Fruit fly (Drosophila melanogaster) whole organism, embryonic: Measurements from ENCODE around the gene odd.
A peak's percentile ranks its signal among the peaks of the same experiment; 100 is the strongest.

Experiments
- Awh ChIP-seq: fragments of 200-800 bp; sonication (Bioruptor generic); IDR thresholded peaks from 2 replicates; pipeline ENCODE4, ENCODE4 v1.3.6; 2022; ENCODE audit warnings: missing biosample characterization, missing genetic modification characterization
- Blimp-1 ChIP-seq: fragments of 200-800 bp; sonication (Bioruptor generic); optimal IDR thresholded peaks from 3 replicates; lab custom pipeline; 2018; ENCODE audit warnings: missing biosample characterization, missing genetic modification characterization, mild to moderate bottlenecking, moderate library complexity, missing genetic modification reagents
- CG1024 ChIP-seq: fragments of 200-800 bp; sonication (Bioruptor generic); IDR thresholded peaks from 2 replicates; pipeline ENCODE4 v1.3.6; 2022; ENCODE audit warnings: missing biosample characterization, missing genetic modification characterization
- CG10267 ChIP-seq: fragments of 200-800 bp; sonication (Bioruptor generic); optimal IDR thresholded peaks from 2 replicates; lab custom pipeline; 2018; ENCODE audit warnings: missing biosample characterization, mild to moderate bottlenecking, missing genetic modification characterization, moderate library complexity
- CG12104 ChIP-seq: fragments of 200-800 bp; sonication (Bioruptor generic); optimal IDR thresholded peaks from 3 replicates; lab custom pipeline; 2016; ENCODE audit warnings: missing biosample characterization, missing genetic modification characterization
- CG12219 ChIP-seq: fragments of 200-800 bp; sonication (Bioruptor generic); optimal IDR thresholded peaks from 3 replicates; lab custom pipeline; 2018; ENCODE audit warnings: missing biosample characterization, mild to moderate bottlenecking, missing genetic modification characterization
- CG12236 ChIP-seq: fragments of 200-800 bp; sonication (Bioruptor generic); optimal IDR thresholded peaks from 2 replicates; lab custom pipeline; 2016; ENCODE audit warnings: missing biosample characterization, missing genetic modification characterization
- CG12391 ChIP-seq: fragments of 200-800 bp; sonication (Bioruptor generic); optimal IDR thresholded peaks from 3 replicates; lab custom pipeline; 2018; ENCODE audit warnings: missing biosample characterization, mild to moderate bottlenecking, missing genetic modification characterization, moderate library complexity
- CG13424 ChIP-seq: fragments of 200-800 bp; sonication (Bioruptor generic); optimal IDR thresholded peaks from 2 replicates; lab custom pipeline; 2019; ENCODE audit warnings: missing biosample characterization, mild to moderate bottlenecking, missing genetic modification characterization, moderate library complexity
- CG13775 ChIP-seq: fragments of 200-800 bp; sonication (Bioruptor generic); optimal IDR thresholded peaks from 3 replicates; lab custom pipeline; 2017; ENCODE audit warnings: missing biosample characterization, mild to moderate bottlenecking, missing genetic modification characterization
- CG15601 ChIP-seq: fragments of 200-800 bp; sonication (Bioruptor generic); optimal IDR thresholded peaks from 3 replicates; lab custom pipeline; 2019; ENCODE audit warnings: missing biosample characterization, mild to moderate bottlenecking, missing genetic modification characterization, moderate library complexity
- CG1603 ChIP-seq: fragments of 200-800 bp; sonication (Bioruptor generic); optimal IDR thresholded peaks from 2 replicates; lab custom pipeline; 2019; ENCODE audit warnings: missing biosample characterization, mild to moderate bottlenecking, missing genetic modification characterization, moderate library complexity
- CG17361 ChIP-seq: fragments of 200-800 bp; sonication (Bioruptor generic); IDR thresholded peaks from 3 replicates; pipeline ENCODE4 v1.3.6; 2022; ENCODE audit warnings: missing biosample characterization, missing genetic modification characterization
- CG17829 ChIP-seq: fragments of 200-800 bp; optimal IDR thresholded peaks from 2 replicates; lab custom pipeline; 2019; ENCODE audit warnings: missing biosample characterization, mild to moderate bottlenecking, missing genetic modification characterization, moderate library complexity
- CG18764 ChIP-seq: fragments of 200-800 bp; sonication (Bioruptor generic); optimal IDR thresholded peaks from 3 replicates; lab custom pipeline; 2016; ENCODE audit warnings: missing biosample characterization, missing genetic modification characterization
- CG2678 ChIP-seq: fragments of 200-800 bp; sonication (Bioruptor generic); optimal IDR thresholded peaks from 3 replicates; lab custom pipeline; 2019; ENCODE audit warnings: missing biosample characterization, mild to moderate bottlenecking, missing genetic modification characterization, moderate library complexity
- CG30403 ChIP-seq: fragments of 200-800 bp; sonication (Bioruptor generic); optimal IDR thresholded peaks from 3 replicates; lab custom pipeline; 2016; ENCODE audit warnings: missing biosample characterization, missing genetic modification characterization
- CG30431 ChIP-seq: fragments of 200-800 bp; sonication (Bioruptor generic); optimal IDR thresholded peaks from 2 replicates; lab custom pipeline; 2017; ENCODE audit warnings: missing biosample characterization, missing genetic modification characterization
- CG32772 ChIP-seq: fragments of 200-800 bp; sonication (Bioruptor generic); IDR thresholded peaks from 2 replicates; pipeline ENCODE4 v1.3.6; 2022; ENCODE audit warnings: missing biosample characterization, missing genetic modification characterization
- CG3838 ChIP-seq: fragments of 200-800 bp; sonication (Bioruptor generic); optimal IDR thresholded peaks from 3 replicates; lab custom pipeline; 2016; ENCODE audit warnings: missing biosample characterization, missing genetic modification characterization
- CG5953 ChIP-seq: fragments of 200-800 bp; sonication (Bioruptor generic); IDR thresholded peaks from 2 replicates; pipeline ENCODE4 v1.3.6; 2022; ENCODE audit warnings: missing biosample characterization, missing genetic modification characterization
- CG8924 ChIP-seq: fragments of 200-800 bp; optimal IDR thresholded peaks from 3 replicates; lab custom pipeline; 2019; ENCODE audit warnings: missing biosample characterization, mild to moderate bottlenecking, missing genetic modification characterization, moderate library complexity
- Ets65A ChIP-seq: fragments of 200-800 bp; sonication (Bioruptor generic); peaks from one replicate; lab custom pipeline; 2016; ENCODE audit warnings: missing biosample characterization, missing genetic modification characterization
- Hmx ChIP-seq: fragments of 200-800 bp; sonication (Bioruptor generic); optimal IDR thresholded peaks from 2 replicates; lab custom pipeline; 2016; ENCODE audit warnings: missing biosample characterization, missing genetic modification characterization
- Hr51 ChIP-seq, 2 experiments: fragments of 200-800 bp; sonication (Bioruptor generic); optimal IDR thresholded peaks; 2 replicates in 1 of 2; 3 replicates in 1 of 2; lab custom pipeline; 2016 to 2018; ENCODE audit warnings: missing biosample characterization in 2 of 2, missing genetic modification characterization in 2 of 2, mild to moderate bottlenecking in 1 of 2, moderate library complexity in 1 of 2
- Mes4 ChIP-seq: fragments of 200-800 bp; sonication (Bioruptor generic); optimal IDR thresholded peaks from 2 replicates; lab custom pipeline; 2016; ENCODE audit warnings: missing biosample characterization, missing genetic modification characterization
- Ssrp ChIP-seq: fragments of 200-800 bp; sonication (Bioruptor generic); optimal IDR thresholded peaks from 2 replicates; lab custom pipeline; 2018; ENCODE audit warnings: missing biosample characterization, mild to moderate bottlenecking, missing genetic modification characterization, moderate library complexity
- Trl ChIP-seq, 3 experiments: fragments of >200 bp in 2 of 3; fragments of 200-800 bp in 1 of 3; sonication (Bioruptor generic) in 1 of 3; optimal IDR thresholded peaks; 2 replicates in 1 of 3; 3 replicates in 2 of 3; lab custom pipeline; 2016 to 2017; ENCODE audit warnings: missing biosample characterization in 1 of 3, missing genetic modification characterization in 1 of 3
- bsh ChIP-seq, 2 experiments: fragments of 200-800 bp; sonication (Bioruptor generic); optimal IDR thresholded peaks; 2 replicates each; lab custom pipeline; 2017 to 2018; ENCODE audit warnings: mild to moderate bottlenecking in 2 of 2, missing biosample characterization in 2 of 2, missing genetic modification characterization in 2 of 2, moderate library complexity in 1 of 2
- cato ChIP-seq: fragments of 200-800 bp; sonication (Bioruptor generic); optimal IDR thresholded peaks from 2 replicates; lab custom pipeline; 2016; ENCODE audit warnings: missing biosample characterization, missing genetic modification characterization, borderline replicate concordance
- chif ChIP-seq, 2 experiments: fragments of 200-800 bp; sonication (Bioruptor generic); optimal IDR thresholded peaks; 3 replicates each; lab custom pipeline; 2016; ENCODE audit warnings: missing biosample characterization in 2 of 2, missing genetic modification characterization in 2 of 2
- chm ChIP-seq: fragments of 200-800 bp; sonication (Bioruptor generic); IDR thresholded peaks from 2 replicates; pipeline ENCODE4 v1.3.6; 2022; ENCODE audit warnings: missing biosample characterization, missing genetic modification characterization
- da ChIP-seq: fragments of 200-800 bp; sonication (Bioruptor generic); optimal IDR thresholded peaks from 2 replicates; lab custom pipeline; 2016; ENCODE audit warnings: missing biosample characterization, missing genetic modification characterization
- dmrt11E ChIP-seq: fragments of 200-800 bp; sonication (Bioruptor generic); optimal IDR thresholded peaks from 3 replicates; lab custom pipeline; 2018; ENCODE audit warnings: missing biosample characterization, mild to moderate bottlenecking, missing genetic modification characterization, moderate library complexity
- dysf ChIP-seq: fragments of 200-800 bp; sonication (Bioruptor generic); IDR thresholded peaks from 3 replicates; pipeline ENCODE4 v1.3.6; 2022; ENCODE audit warnings: missing biosample characterization, missing genetic modification characterization
- ewg ChIP-seq: fragments of 200-800 bp; sonication (Bioruptor generic); optimal IDR thresholded peaks from 3 replicates; lab custom pipeline; 2017; ENCODE audit warnings: mild to moderate bottlenecking, missing biosample characterization, missing genetic modification reagents, missing genetic modification characterization
- fd96Cb ChIP-seq: fragments of 200-800 bp; sonication (Bioruptor generic); optimal IDR thresholded peaks from 2 replicates; lab custom pipeline; 2018; ENCODE audit warnings: missing biosample characterization, mild to moderate bottlenecking, missing genetic modification characterization, moderate library complexity
- gt ChIP-seq: fragments of 200-800 bp; sonication (Bioruptor generic); IDR thresholded peaks from 2 replicates; pipeline ENCODE4 v1.3.6; 2022; ENCODE audit warnings: missing biosample characterization, missing genetic modification characterization
- her ChIP-seq: fragments of 200-800 bp; sonication (Bioruptor generic); optimal IDR thresholded peaks from 2 replicates; lab custom pipeline; 2016; ENCODE audit warnings: missing biosample characterization, missing genetic modification characterization
- ind ChIP-seq: fragments of 200-800 bp; sonication (Bioruptor generic); optimal IDR thresholded peaks from 3 replicates; lab custom pipeline; 2016; ENCODE audit warnings: missing biosample characterization, missing genetic modification characterization
- kni ChIP-seq: fragments of 200-800 bp; sonication (Bioruptor generic); optimal IDR thresholded peaks from 3 replicates; lab custom pipeline; 2017; ENCODE audit warnings: mild to moderate bottlenecking, missing biosample characterization, missing genetic modification reagents, missing genetic modification characterization
- nom ChIP-seq: fragments of 200-800 bp; sonication (Bioruptor generic); optimal IDR thresholded peaks from 2 replicates; lab custom pipeline; 2017; ENCODE audit warnings: missing biosample characterization, missing genetic modification characterization, mild to moderate bottlenecking, moderate library complexity, missing genetic modification reagents
- peb ChIP-seq: fragments of 200-800 bp; sonication (Bioruptor generic); IDR thresholded peaks from 2 replicates; pipeline ENCODE4 v1.3.6; 2022; ENCODE audit warnings: missing biosample characterization, missing genetic modification characterization
- ranshi ChIP-seq: fragments of 200-800 bp; sonication (Bioruptor generic); IDR thresholded peaks from 2 replicates; pipeline ENCODE4 v1.3.6; 2022; ENCODE audit warnings: missing biosample characterization, missing genetic modification characterization
- repo ChIP-seq: fragments of 200-800 bp; sonication (Bioruptor generic); optimal IDR thresholded peaks from 2 replicates; lab custom pipeline; 2016; ENCODE audit warnings: missing biosample characterization, missing genetic modification characterization
- sc ChIP-seq, 3 experiments: fragments of >200 bp in 2 of 3; fragments of 200-800 bp in 1 of 3; sonication (Bioruptor generic) in 1 of 3; optimal IDR thresholded peaks; 2 replicates in 2 of 3; 3 replicates in 1 of 3; lab custom pipeline; 2017; ENCODE audit warnings: mild to moderate bottlenecking in 1 of 3, missing biosample characterization in 1 of 3, missing genetic modification characterization in 1 of 3, missing genetic modification reagents in 1 of 3
- so ChIP-seq: fragments of 200-800 bp; sonication (Bioruptor generic); IDR thresholded peaks from 3 replicates; pipeline ENCODE4 v1.3.6; 2022; ENCODE audit warnings: missing biosample characterization, missing genetic modification characterization
- sob ChIP-seq: fragments of 200-800 bp; sonication (Bioruptor generic); IDR thresholded peaks from 2 replicates; pipeline ENCODE4 v1.3.6; 2022; ENCODE audit warnings: missing biosample characterization, missing genetic modification characterization
- ttk ChIP-seq: fragments of 200-800 bp; sonication (Bioruptor generic); IDR thresholded peaks from 2 replicates; pipeline ENCODE4 v2.1.2; 2022; ENCODE audit warnings: missing biosample characterization, missing genetic modification characterization

odd gene

dm6 chr2L:3566532-3566931 lies 40.0 kb downstream of the odd start (continued):
- TF ChIP-seq CG32772 (GFP tag; lab: Robert Waterston, UW) (peak; percentile 45; the same call in 1 of the 2 replicates), CG15601 (tag; lab: Kevin White, UChicago) (peak; percentile 52), ewg (GFP tag; lab: Kevin White, UChicago) (peak; percentile 26), peb (GFP tag; lab: Robert Waterston, UW) (0 out of 2 replicates have a peak, but pooled peaks have one; percentile 50), Ssrp (peak; percentile 33), CG30403 (GFP tag; lab: Kevin White, UChicago) (peak; percentile 26), CG17361 (GFP tag; lab: Robert Waterston, UW) (peak; percentile 62; the same call in 2 of the 3 replicates), Ets65A (GFP tag; lab: Kevin White, UChicago) (peak; percentile 67), cato (GFP tag; lab: Kevin White, UChicago) (no peak), dysf (peak; percentile 43; the same call in 1 of the 3 replicates), chm (GFP tag; lab: Robert Waterston, UW) (peak; percentile 52; the same call in 1 of the 2 replicates), CG12219 (GFP tag; lab: Kevin White, UChicago) (peak; percentile 36), ranshi (GFP tag; lab: Robert Waterston, UW) (peak; percentile 48; the same call in 1 of the 2 replicates), fd96Cb (tag; lab: Kevin White, UChicago) (peak; percentile 57), CG2678 (tag; lab: Kevin White, UChicago) (peak; percentile 41), CG12104 (no peak), CG17829 (tag; lab: Kevin White, UChicago) (peak; percentile 63), CG5953 (GFP tag; lab: Robert Waterston, UW) (no peak), nom (GFP tag; lab: Kevin White, UChicago) (peak; percentile 4), Blimp-1 (peak; percentile 52), CG30431 (peak; percentile 19), so (GFP tag; lab: Robert Waterston, UW) (no peak), CG18764 (GFP tag; lab: Kevin White, UChicago) (peak; percentile 23), ttk (GFP tag; lab: Robert Waterston, UW) (0 out of 2 replicates have a peak, but pooled peaks have one; percentile 28), Trl (optimal IDR thresholded peaks at IDR 0.05; lab: Kevin White, UChicago) (no peak), Trl (GFP tag; optimal IDR thresholded peaks at IDR 0.05; lab: Kevin White, UChicago) (peak; percentile 29), Hr51 (GFP tag; optimal IDR thresholded peaks at IDR 0.05; lab: Kevin White, UChicago) (no peak), repo (GFP tag; lab: Kevin White, UChicago) (peak; percentile 25), ind (GFP tag; lab: Kevin White, UChicago) (peak; percentile 5), CG13775 (peak; percentile 12), Hmx (GFP tag; lab: Kevin White, UChicago) (no peak), Awh (no peak), dmrt11E (tag; lab: Kevin White, UChicago) (peak; percentile 79), kni (GFP tag; lab: Kevin White, UChicago) (peak; percentile 19), CG12391 (tag; lab: Kevin White, UChicago) (peak; percentile 43), CG1024 (GFP tag; lab: Robert Waterston, UW) (peak; percentile 46; the same call in 1 of the 2 replicates), CG8924 (peak; percentile 8), chif (GFP tag; optimal IDR thresholded peaks at IDR 0.05; lab: Kevin White, UChicago) (peak; percentile 14 to 68), sob (GFP tag; lab: Robert Waterston, UW) (peak; percentile 10; the same call in 1 of the 2 replicates), Mes4 (GFP tag; lab: Kevin White, UChicago) (peak; percentile 1), sc (optimal IDR thresholded peaks at IDR 0.05; lab: Kevin White, UChicago) (no peak), sc (GFP tag; optimal IDR thresholded peaks at IDR 0.05; lab: Kevin White, UChicago) (peak; percentile 43), her (GFP tag; lab: Kevin White, UChicago) (peak; percentile 8), bsh (GFP tag; optimal IDR thresholded peaks at IDR 0.05; lab: Kevin White, UChicago) (peak; percentile 48 to 72), CG1603 (tag; lab: Kevin White, UChicago) (peak; percentile 66), CG12236 (GFP tag; lab: Kevin White, UChicago) (peak; percentile 7), CG13424 (tag; lab: Kevin White, UChicago) (peak; percentile 14), CG10267 (tag; lab: Kevin White, UChicago) (peak; percentile 51), gt (0 out of 2 replicates have a peak, but pooled peaks have one; percentile 34), da (GFP tag; lab: Kevin White, UChicago) (no peak), CG3838 (no peak)
